Worm (Caenorhabditis elegans) whole organism, late embryonic: ENCODE data around the gene ZK643.2.

ENCODE experiments used
- ama-1 ChIP-seq: fragments of 150-350 bp; optimal IDR thresholded peaks from 2 replicates; lab custom pipeline; 2014
- fax-1 ChIP-seq: sonication (generic microtip); optimal IDR thresholded peaks from 2 replicates; lab custom pipeline; 2016; ENCODE audit warnings: missing genotype, missing genetic modification characterization, missing compliant biosample characterization
- fkh-10 ChIP-seq: fragments of 150-350 bp; optimal IDR thresholded peaks from 2 replicates; lab custom pipeline; 2014; ENCODE audit warnings: missing biosample characterization, missing genetic modification reagents, missing genetic modification characterization
- lin-11 ChIP-seq: fragments of 200-800 bp; sonication (Bioruptor generic); optimal IDR thresholded peaks from 2 replicates; lab custom pipeline; 2018; ENCODE audit warnings: mild to moderate bottlenecking, missing genetic modification characterization, missing compliant biosample characterization
- mec-3 ChIP-seq: sonication (generic microtip); optimal IDR thresholded peaks from 2 replicates; lab custom pipeline; 2016; ENCODE audit warnings: borderline replicate concordance, missing genetic modification characterization, missing compliant biosample characterization
- nfya-1 ChIP-seq: sonication (generic microtip); optimal IDR thresholded peaks from 2 replicates; lab custom pipeline; 2017; ENCODE audit warnings: missing genetic modification characterization, mild to moderate bottlenecking, missing compliant biosample characterization, antibody characterized with exemption, moderate library complexity
- nhr-11 ChIP-seq: fragments of 150-350 bp; optimal IDR thresholded peaks from 2 replicates; lab custom pipeline; 2014; ENCODE audit warnings: missing biosample characterization, missing genetic modification characterization
- pag-3 ChIP-seq: sonication (generic microtip); optimal IDR thresholded peaks from 2 replicates; lab custom pipeline; 2016; ENCODE audit warnings: missing compliant biosample characterization, missing genetic modification characterization, borderline replicate concordance
- pha-4 ChIP-seq: fragments of 150-350 bp; optimal IDR thresholded peaks from 2 replicates; lab custom pipeline; 2018; ENCODE audit warnings: missing biosample characterization, missing genetic modification reagents, missing genetic modification characterization
- sdc-2 ChIP-seq: sonication (generic microtip); optimal IDR thresholded peaks from 2 replicates; lab custom pipeline; 2016; ENCODE audit warnings: missing genotype, missing genetic modification characterization, missing compliant biosample characterization
- sox-2 ChIP-seq: fragments of 200-800 bp; sonication (Bioruptor generic); IDR thresholded peaks from 2 replicates; pipeline ENCODE4 v1.3.6; 2022; ENCODE audit warnings: missing genetic modification reagents, missing genetic modification characterization, missing compliant biosample characterization
- sox-4 ChIP-seq: sonication (generic microtip); optimal IDR thresholded peaks from 2 replicates; lab custom pipeline; 2017; ENCODE audit warnings: mild to moderate bottlenecking, missing genetic modification characterization, inconsistent platforms, missing compliant biosample characterization

ce11 chrIII:9004658-9005057, 48.3 kb downstream of the ZK643.2 start:
- no peak for TF ChIP-seq sox-4
- TF ChIP-seq sdc-2 (tag; lab: Kevin White, UChicago): no peak
- no peak for TF ChIP-seq fkh-10 (GFP tag; lab: Kevin White, UChicago)
- TF ChIP-seq ama-1 (lab: Kevin White, UChicago): no peak
- no peak for TF ChIP-seq fax-1
- TF ChIP-seq lin-11 (tag; lab: Kevin White, UChicago): no peak
- TF ChIP-seq nfya-1 (tag; lab: Kevin White, UChicago): no peak
- no peak for TF ChIP-seq nhr-11
- no peak for TF ChIP-seq sox-2 (GFP tag; lab: Robert Waterston, UW)
- TF ChIP-seq pag-3: no peak
- no peak for TF ChIP-seq pha-4 (tag; lab: Kevin White, UChicago)
- TF ChIP-seq mec-3 (tag; lab: Kevin White, UChicago): no peak
